Worm (Caenorhabditis elegans) whole organism, L4 larva: ENCODE results near the gene K02F6.3.
A peak's percentile ranks its signal among the peaks of the same experiment; 100 is the strongest.
"Not testable (repeated sequence)": the region's sequence is repeated elsewhere in the genome, so short reads cannot be mapped to it uniquely, and the experiment has no call there.

ENCODE experiments used
- D1046.2 ChIP-seq: fragments of 200-800 bp; sonication (Bioruptor generic); IDR thresholded peaks from 2 replicates; pipeline ENCODE4 v1.3.6; 2022; ENCODE audit warnings: missing genetic modification characterization, missing compliant biosample characterization
- F49E8.2 ChIP-seq: sonication (generic microtip); optimal IDR thresholded peaks from 2 replicates; lab custom pipeline; 2016; ENCODE audit warnings: missing compliant biosample characterization, mild to moderate bottlenecking, missing genetic modification characterization, borderline replicate concordance
- R02D3.7 ChIP-seq: fragments of 150-350 bp; sonication (generic microtip); optimal IDR thresholded peaks from 3 replicates; lab custom pipeline; 2014; ENCODE audit warnings: missing biosample characterization, missing genetic modification characterization
- T26A8.4 ChIP-seq: fragments of 200-800 bp; sonication (Bioruptor generic); IDR thresholded peaks from 2 replicates; pipeline ENCODE4 v1.3.6; 2022; ENCODE audit warnings: missing genetic modification characterization, missing compliant biosample characterization
- Y5F2A.4 ChIP-seq: fragments of 200-800 bp; sonication (Bioruptor generic); optimal IDR thresholded peaks from 2 replicates; lab custom pipeline; 2018; ENCODE audit warnings: mild to moderate bottlenecking, missing genetic modification characterization, missing compliant biosample characterization
- Y75B8A.6 ChIP-seq: fragments of 200-800 bp; sonication (Bioruptor generic); IDR thresholded peaks from 2 replicates; pipeline ENCODE4 v1.3.6; 2022; ENCODE audit warnings: missing genetic modification reagents, missing genetic modification characterization, missing compliant biosample characterization
- aha-1 ChIP-seq: fragments of 150-350 bp; peaks from one replicate; lab custom pipeline; 2014; ENCODE audit warnings: missing biosample characterization, missing genetic modification characterization
- arid-1 ChIP-seq: fragments of 200-800 bp; sonication (Bioruptor generic); conservative IDR thresholded peaks from 2 replicates; pipeline ENCODE4 v1.3.6; 2022; ENCODE audit warnings: missing genetic modification reagents, missing genetic modification characterization, missing compliant biosample characterization
- ceh-20 ChIP-seq: fragments of 200-800 bp; sonication (Bioruptor generic); IDR thresholded peaks from 2 replicates; pipeline ENCODE4 v1.3.6; 2022; ENCODE audit warnings: missing genetic modification reagents, missing genetic modification characterization, missing compliant biosample characterization
- ceh-32 ChIP-seq: sonication (generic microtip); optimal IDR thresholded peaks from 2 replicates; lab custom pipeline; 2016; ENCODE audit warnings: mild to moderate bottlenecking, missing genetic modification characterization, missing compliant biosample characterization; ENCODE audit not compliant: poor library complexity
- cey-2 ChIP-seq: sonication (generic microtip); optimal IDR thresholded peaks from 3 replicates; lab custom pipeline; 2017; ENCODE audit warnings: missing genetic modification characterization, mild to moderate bottlenecking, missing compliant biosample characterization, antibody characterized with exemption, borderline replicate concordance; ENCODE audit not compliant: insufficient read depth
- ctbp-1 ChIP-seq: fragments of 200-800 bp; sonication (Bioruptor generic); IDR thresholded peaks from 2 replicates; pipeline ENCODE4 v1.3.6; 2022; ENCODE audit warnings: missing genetic modification reagents, missing genetic modification characterization, missing compliant biosample characterization
- dmd-6 ChIP-seq: fragments of 200-800 bp; sonication (Bioruptor generic); IDR thresholded peaks from 2 replicates; pipeline ENCODE4 v1.3.6; 2022; ENCODE audit warnings: missing genetic modification reagents, missing genetic modification characterization, missing compliant biosample characterization
- dve-1 ChIP-seq: sonication (generic microtip); optimal IDR thresholded peaks from 2 replicates; lab custom pipeline; 2017; ENCODE audit warnings: antibody characterized with exemption, mild to moderate bottlenecking, missing genetic modification characterization, missing compliant biosample characterization; ENCODE audit not compliant: insufficient read depth
- egl-27 ChIP-seq: sonication (generic microtip); optimal IDR thresholded peaks from 3 replicates; lab custom pipeline; 2017; ENCODE audit warnings: missing biosample characterization, missing genetic modification reagents, missing genetic modification characterization
- egl-43 ChIP-seq: fragments of 200-800 bp; sonication (Bioruptor generic); IDR thresholded peaks from 2 replicates; pipeline ENCODE4 v1.3.6; 2022; ENCODE audit warnings: missing genetic modification reagents, missing genetic modification characterization, missing compliant biosample characterization
- hif-1 ChIP-seq, 2 experiments: sonication (generic microtip); optimal IDR thresholded peaks; 2 replicates each; lab custom pipeline; 2016 to 2017; ENCODE audit warnings: missing compliant biosample characterization in 2 of 2, missing genetic modification characterization in 2 of 2, missing genetic modification reagents in 2 of 2, missing genotype in 2 of 2, mild to moderate bottlenecking in 1 of 2
- hlh-11 ChIP-seq: fragments of 200-800 bp; sonication (Bioruptor generic); optimal IDR thresholded peaks from 2 replicates; lab custom pipeline; 2018; ENCODE audit warnings: mild to moderate bottlenecking, missing genetic modification characterization, missing compliant biosample characterization
- hlh-30 ChIP-seq: sonication (generic microtip); optimal IDR thresholded peaks from 2 replicates; lab custom pipeline; 2017; ENCODE audit warnings: antibody characterized with exemption, mild to moderate bottlenecking, missing genetic modification characterization, missing compliant biosample characterization; ENCODE audit not compliant: insufficient read depth
- hmg-1.1 ChIP-seq: fragments of 200-800 bp; sonication (Bioruptor generic); IDR thresholded peaks from 2 replicates; pipeline ENCODE4 v1.3.6; 2022; ENCODE audit warnings: missing genetic modification reagents, missing genetic modification characterization, missing compliant biosample characterization
- lin-13 ChIP-seq: fragments of 150-350 bp; optimal IDR thresholded peaks from 2 replicates; lab custom pipeline; 2014; ENCODE audit warnings: missing biosample characterization, missing genetic modification reagents, missing genetic modification characterization
- lin-29 ChIP-seq: fragments of 200-800 bp; sonication (Bioruptor generic); IDR thresholded peaks from 2 replicates; pipeline ENCODE4 v1.3.6; 2022; ENCODE audit warnings: missing genetic modification reagents, missing genetic modification characterization, missing compliant biosample characterization
- madf-5 ChIP-seq, 2 experiments: fragments of 200-800 bp; sonication (Bioruptor generic); IDR thresholded peaks; 2 replicates each; pipeline ENCODE4 v1.3.6; 2022; ENCODE audit warnings: missing compliant biosample characterization in 2 of 2, missing genetic modification characterization in 2 of 2
- madf-9 ChIP-seq: fragments of 200-800 bp; sonication (Bioruptor generic); conservative IDR thresholded peaks from 2 replicates; pipeline ENCODE4 v1.3.6; 2022; ENCODE audit warnings: missing genetic modification reagents, missing genetic modification characterization, missing compliant biosample characterization
- mdl-1 ChIP-seq, 2 experiments: fragments of 150-350 bp in 1 of 2; sonication (generic microtip) in 1 of 2; optimal IDR thresholded peaks; 2 replicates each; lab custom pipeline; 2014 to 2017; ENCODE audit warnings: missing biosample characterization in 2 of 2, missing genetic modification characterization in 2 of 2
- mdt-29 ChIP-seq: fragments of 200-800 bp; sonication (Bioruptor generic); IDR thresholded peaks from 2 replicates; pipeline ENCODE4 v1.3.6; 2022; ENCODE audit warnings: missing genetic modification reagents, missing genetic modification characterization, missing compliant biosample characterization
- mep-1 ChIP-seq: fragments of 150-350 bp; sonication (generic microtip); optimal IDR thresholded peaks from 3 replicates; lab custom pipeline; 2014; ENCODE audit warnings: missing biosample characterization, missing genetic modification characterization
- mxl-2 ChIP-seq: fragments of 200-800 bp; sonication (Bioruptor generic); conservative IDR thresholded peaks from 2 replicates; pipeline ENCODE4 v1.3.6; 2022; ENCODE audit warnings: missing genetic modification reagents, missing genetic modification characterization, missing compliant biosample characterization
- nhr-102 ChIP-seq: sonication (generic microtip); optimal IDR thresholded peaks from 2 replicates; lab custom pipeline; 2016; ENCODE audit warnings: mild to moderate bottlenecking, missing genetic modification characterization, moderate library complexity, missing compliant biosample characterization
- nhr-42 ChIP-seq: fragments of 200-800 bp; sonication (Bioruptor generic); IDR thresholded peaks from 2 replicates; pipeline ENCODE4 v1.3.6; 2022; ENCODE audit warnings: missing genetic modification characterization, missing compliant biosample characterization
- nhr-48 ChIP-seq: sonication (generic microtip); optimal IDR thresholded peaks from 2 replicates; lab custom pipeline; 2016; ENCODE audit warnings: mild to moderate bottlenecking, missing genetic modification characterization, missing compliant biosample characterization
- php-3 ChIP-seq: fragments of 200-800 bp; sonication (Bioruptor generic); IDR thresholded peaks from 2 replicates; pipeline ENCODE4 v1.3.6; 2022; ENCODE audit warnings: missing genetic modification reagents, missing genetic modification characterization, missing compliant biosample characterization
- rbr-2 ChIP-seq: sonication (generic microtip); optimal IDR thresholded peaks from 2 replicates; lab custom pipeline; 2016; ENCODE audit warnings: missing genotype, missing genetic modification characterization, missing compliant biosample characterization
- set-16 ChIP-seq: fragments of 200-800 bp; sonication (Bioruptor generic); IDR thresholded peaks from 2 replicates; pipeline ENCODE4 v1.3.6; 2022; ENCODE audit warnings: missing genetic modification reagents, missing genetic modification characterization, missing compliant biosample characterization
- snpc-1.2 ChIP-seq: fragments of 200-800 bp; sonication (Bioruptor generic); IDR thresholded peaks from 2 replicates; pipeline ENCODE4 v1.3.6; 2022; ENCODE audit warnings: missing genetic modification reagents, missing genetic modification characterization, missing compliant biosample characterization
- spr-1 ChIP-seq: sonication (generic microtip); optimal IDR thresholded peaks from 2 replicates; lab custom pipeline; 2016; ENCODE audit warnings: mild to moderate bottlenecking, missing genetic modification characterization, missing compliant biosample characterization
- unc-39 ChIP-seq: sonication (generic microtip); optimal IDR thresholded peaks from 2 replicates; lab custom pipeline; 2017; ENCODE audit warnings: missing biosample characterization, missing genetic modification characterization
- unc-62 ChIP-seq, 3 experiments: fragments of 150-350 bp in 1 of 3; sonication (generic microtip); optimal IDR thresholded peaks in 2 of 3; peaks in 1 of 3; 1 replicate in 1 of 3; 2 replicates in 2 of 3; lab custom pipeline; 2014 to 2017; ENCODE audit warnings: missing biosample characterization in 3 of 3, missing genetic modification characterization in 3 of 3, missing genetic modification reagents in 3 of 3, missing genotype in 1 of 3
- vab-7 ChIP-seq: fragments of 200-800 bp; sonication (Bioruptor generic); IDR thresholded peaks from 2 replicates; pipeline ENCODE4 v1.3.6; 2022; ENCODE audit warnings: missing genetic modification reagents, missing genetic modification characterization, missing compliant biosample characterization
- zip-11 ChIP-seq: fragments of 200-800 bp; sonication (Bioruptor generic); IDR thresholded peaks from 2 replicates; pipeline ENCODE4 v1.3.6; 2022; ENCODE audit warnings: missing genetic modification characterization, missing compliant biosample characterization
- zip-2 ChIP-seq: fragments of 150-350 bp; optimal IDR thresholded peaks from 2 replicates; lab custom pipeline; 2014; ENCODE audit warnings: missing biosample characterization, missing genetic modification characterization
- ztf-7 ChIP-seq: fragments of 150-350 bp; optimal IDR thresholded peaks from 2 replicates; lab custom pipeline; 2014; ENCODE audit warnings: missing biosample characterization, missing genetic modification characterization

K02F6.3 gene

DNA sequence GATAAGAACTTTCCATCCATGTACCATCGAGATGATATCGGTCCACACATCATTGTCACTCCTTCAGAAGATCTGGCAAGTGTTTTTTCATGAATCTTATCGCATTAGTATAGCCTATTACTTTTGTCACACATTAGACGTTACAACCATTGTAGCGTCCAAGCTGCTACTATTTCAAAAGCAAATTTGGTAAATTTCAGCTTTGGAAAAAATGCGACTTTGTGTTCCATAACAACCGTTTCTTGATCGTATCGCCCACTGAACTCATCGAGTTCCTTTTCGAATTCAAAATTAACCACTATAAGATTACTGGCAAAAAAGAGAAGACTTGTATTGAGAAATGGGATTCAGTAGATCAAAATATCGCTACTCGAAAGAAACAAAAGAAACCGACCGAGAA lies 7.0 kb downstream of the K02F6.3 start:
- peak in 1 of 2 experiments; percentile 90 for TF ChIP-seq unc-62 (GFP tag; optimal IDR thresholded peaks at IDR 0.05 in 1 of 2; lab: Kevin White, UChicago)
- TF ChIP-seq unc-62 (tag; optimal IDR thresholded peaks at IDR 0.05; lab: Kevin White, UChicago): no peak
- TF ChIP-seq mdl-1 (tag; optimal IDR thresholded peaks at IDR 0.05; lab: Kevin White, UChicago): no peak
- peak; percentile 35 for TF ChIP-seq aha-1
- TF ChIP-seq hlh-30: no peak
- TF ChIP-seq dmd-6 (GFP tag; lab: Robert Waterston, UW): no peak
- no peak for TF ChIP-seq spr-1 (tag; lab: Kevin White, UChicago)
- no peak for TF ChIP-seq hif-1 (tag; optimal IDR thresholded peaks at IDR 0.05; lab: Kevin White, UChicago)
- TF ChIP-seq nhr-48 (tag; lab: Kevin White, UChicago): no peak

DNA sequence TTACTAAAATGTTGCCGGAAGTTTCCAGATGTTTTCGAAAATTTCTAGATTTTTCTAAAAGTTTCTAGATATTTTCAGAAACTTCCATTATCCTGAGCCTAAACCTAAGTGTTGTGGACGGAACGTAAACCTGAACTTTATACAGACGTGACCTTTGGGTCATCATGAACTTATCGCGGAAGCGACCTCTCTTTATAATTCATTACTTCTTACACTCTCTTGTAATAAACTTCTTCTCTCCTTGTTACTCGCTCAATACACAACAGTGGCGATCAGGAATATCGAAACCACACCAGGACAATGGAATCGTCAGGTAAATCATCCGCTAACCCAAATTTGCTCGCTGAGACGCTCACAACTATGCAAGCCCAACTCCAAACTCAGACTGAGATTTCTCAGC lies 7.6 kb downstream of the K02F6.3 start, which contains the start of gene K02F6.1:
TSS of gene K02F6.1 (plus strand) at position 301 of the 400 bp plus-strand sequence.
- TF ChIP-seq unc-39 (tag; lab: Kevin White, UChicago); R02D3.7; ceh-20 (GFP tag; lab: Robert Waterston, UW): not testable (repeated sequence)

DNA sequence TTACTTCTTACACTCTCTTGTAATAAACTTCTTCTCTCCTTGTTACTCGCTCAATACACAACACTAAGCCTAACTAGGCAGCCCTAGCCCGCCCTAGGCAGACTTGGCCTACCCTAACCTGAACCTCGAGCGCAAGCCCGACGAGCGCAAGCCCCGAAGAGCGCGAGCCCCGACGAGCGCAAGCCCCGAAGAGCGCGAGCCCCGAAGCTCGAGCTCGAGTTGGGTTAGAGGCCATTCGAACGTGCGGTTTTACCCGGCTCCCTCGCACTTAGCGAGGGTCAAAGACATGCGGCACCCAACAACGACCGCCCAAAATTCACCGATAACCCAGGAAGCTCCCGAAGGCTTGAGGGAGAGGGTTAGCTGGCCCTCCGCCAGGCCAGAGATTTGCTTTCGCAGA lies 10.4 kb downstream of the K02F6.3 start:
- TF ChIP-seq php-3 (GFP tag; lab: Robert Waterston, UW): 0 out of 2 replicates have a peak, but pooled peaks have one; percentile 15
- peak; percentile 38; the same call in 1 of the 2 replicates for TF ChIP-seq egl-43
- TF ChIP-seq ctbp-1: 0 out of 2 replicates have a peak, but pooled peaks have one; percentile 8
- peak; percentile 97 for TF ChIP-seq set-16 (GFP tag; lab: Robert Waterston, UW)

DNA sequence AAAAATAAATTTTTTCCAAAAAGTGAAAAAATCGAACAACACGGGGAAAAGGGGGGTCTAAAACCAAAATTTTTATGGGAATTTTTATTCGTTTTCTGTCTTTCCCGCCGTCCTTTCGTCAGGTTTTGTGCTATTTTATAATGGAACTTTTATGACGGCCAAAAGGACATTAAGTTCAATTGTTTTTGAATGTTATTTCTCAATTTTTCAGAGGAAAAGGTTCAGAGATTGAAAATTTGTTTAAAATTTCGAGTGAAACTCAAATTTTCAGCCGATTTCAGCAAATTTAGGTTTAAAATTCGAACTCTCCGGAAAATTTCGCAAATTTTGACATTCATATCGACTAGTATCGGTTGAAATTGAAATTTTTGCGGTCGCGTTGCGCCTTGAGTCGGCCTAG lies 17.9 kb downstream of the K02F6.3 start, which contains the start of gene nep-18:
TSS of gene nep-18 (minus strand) at position 101 of the 400 bp plus-strand sequence.
- TF ChIP-seq madf-9 (no peak), nhr-42 (GFP tag; lab: Robert Waterston, UW) (no peak), zip-2 (tag; lab: Kevin White, UChicago) (no peak), ctbp-1 (no peak), php-3 (GFP tag; lab: Robert Waterston, UW) (no peak), madf-5 (GFP tag; IDR thresholded peaks at IDR 0.05; lab: Robert Waterston, UW) (no peak), lin-13 (GFP tag; lab: Kevin White, UChicago) (no peak), ztf-7 (tag; lab: Kevin White, UChicago) (no peak), egl-27 (no peak), hlh-11 (no peak), cey-2 (tag; lab: Kevin White, UChicago) (no peak), zip-11 (GFP tag; lab: Robert Waterston, UW) (no peak), nhr-102 (tag; lab: Kevin White, UChicago) (no peak), Y75B8A.6 (GFP tag; lab: Robert Waterston, UW) (no peak), dve-1 (tag; lab: Kevin White, UChicago) (no peak)

DNA sequence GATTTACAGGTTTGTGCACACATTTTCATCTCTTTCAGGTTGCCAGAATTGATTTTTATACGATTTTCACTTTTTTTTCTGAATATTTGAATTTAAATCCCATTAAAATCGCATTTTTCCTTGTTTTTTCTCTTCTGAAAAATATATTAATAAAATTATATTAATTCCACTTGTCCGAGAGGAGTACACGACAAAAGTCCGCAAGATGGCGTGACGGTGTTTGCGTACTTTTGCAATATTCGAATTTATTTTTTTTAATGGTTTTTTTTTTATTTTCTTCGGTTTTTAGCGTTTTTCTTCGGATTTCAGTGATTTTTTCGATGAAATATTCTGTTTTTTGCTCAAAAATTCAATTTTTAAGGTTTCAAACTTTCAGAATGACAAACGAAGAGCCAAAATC lies 18.9 kb downstream of the K02F6.3 start, which contains the start of gene usp-39:
TSS of gene usp-39 (plus strand) at position 377 of the 400 bp plus-strand sequence.
- TF ChIP-seq egl-43 (no peak), Y5F2A.4 (no peak), madf-9 (peak; percentile 61), ceh-32 (no peak), hif-1 (tag; optimal IDR thresholded peaks at IDR 0.05; lab: Kevin White, UChicago) (peak in 1 of 2 experiments; percentile 48), T26A8.4 (GFP tag; lab: Robert Waterston, UW) (peak; percentile 73; the same call in 1 of the 2 replicates), vab-7 (GFP tag; lab: Robert Waterston, UW) (peak; percentile 46; the same call in 1 of the 2 replicates), rbr-2 (tag; lab: Kevin White, UChicago) (no peak), F49E8.2 (tag; lab: Kevin White, UChicago) (peak; percentile 35), D1046.2 (GFP tag; lab: Robert Waterston, UW) (no peak), mdt-29 (GFP tag; lab: Robert Waterston, UW) (no peak), mxl-2 (GFP tag; lab: Robert Waterston, UW) (no peak), snpc-1.2 (peak; percentile 55; the same call in 1 of the 2 replicates), mep-1 (tag; lab: Kevin White, UChicago) (peak; percentile 93), mdl-1 (tag; optimal IDR thresholded peaks at IDR 0.05; lab: Kevin White, UChicago) (peak in 1 of 2 experiments; percentile 3), lin-29 (GFP tag; lab: Robert Waterston, UW) (peak; percentile 61; the same call in 1 of the 2 replicates), hmg-1.1 (GFP tag; lab: Robert Waterston, UW) (peak; percentile 62; the same call in 1 of the 2 replicates), Y75B8A.6 (GFP tag; lab: Robert Waterston, UW) (no peak), arid-1 (GFP tag; lab: Robert Waterston, UW) (0 out of 2 replicates have a peak, but pooled peaks have one; percentile 19)
